Worm (Caenorhabditis elegans) whole organism, early embryonic: ENCODE data around the gene str-52.

Experiments
- F13C5.2 ChIP-seq: sonication (generic microtip); optimal IDR thresholded peaks from 2 replicates; lab custom pipeline; 2017; ENCODE audit warnings: mild to moderate bottlenecking, missing genetic modification characterization, inconsistent platforms, missing compliant biosample characterization
- aly-1 ChIP-seq: sonication (generic microtip); optimal IDR thresholded peaks from 2 replicates; lab custom pipeline; 2016; ENCODE audit warnings: missing genetic modification characterization, missing compliant biosample characterization
- ceh-36 ChIP-seq: sonication (generic microtip); optimal IDR thresholded peaks from 2 replicates; lab custom pipeline; 2016; ENCODE audit warnings: missing genetic modification characterization, inconsistent platforms, missing compliant biosample characterization
- tbx-11 ChIP-seq: fragments of 200-800 bp; sonication (Bioruptor generic); IDR thresholded peaks from 2 replicates; pipeline ENCODE4 v1.3.6; 2022; ENCODE audit warnings: missing genetic modification characterization, missing compliant biosample characterization
- tbx-37 ChIP-seq: fragments of 200-800 bp; sonication (Bioruptor generic); conservative IDR thresholded peaks from 2 replicates; pipeline ENCODE4 v1.3.6; 2022; ENCODE audit warnings: missing genetic modification reagents, missing genetic modification characterization, missing compliant biosample characterization

DNA sequence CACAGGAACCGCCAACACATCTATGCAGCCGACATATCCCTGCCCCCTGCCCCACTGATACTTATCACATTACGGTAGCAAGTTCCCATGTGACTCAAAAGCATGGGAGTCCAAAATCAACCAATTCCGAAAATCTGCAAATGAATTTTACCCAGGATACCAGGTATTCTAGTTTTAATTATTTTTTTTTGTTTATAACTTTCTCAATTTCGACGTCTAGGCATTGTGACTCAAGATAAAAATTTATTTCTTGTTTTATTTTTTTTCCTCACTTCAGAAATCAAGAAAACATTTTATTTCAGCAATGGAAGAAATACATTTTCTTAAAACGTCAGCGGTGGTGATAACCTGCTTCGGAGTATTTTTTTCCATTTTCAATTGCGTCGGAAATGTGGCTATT, 5.5 kb upstream of the str-52 start, which contains the start of gene srbc-24:
- TF ChIP-seq aly-1 (tag; lab: Kevin White, UChicago) (no peak), F13C5.2 (tag; lab: Kevin White, UChicago) (no peak), ceh-36 (no peak), tbx-11 (GFP tag; lab: Robert Waterston, UW) (no peak), tbx-37 (GFP tag; lab: Robert Waterston, UW) (no peak)
